Worm (Caenorhabditis elegans) whole organism, midembryonic: ENCODE measurements around the gene zen-4.

Source experiments
- T22C8.4 ChIP-seq: fragments of 200-800 bp; sonication (Bioruptor generic); IDR thresholded peaks from 2 replicates; pipeline ENCODE4 v1.3.6; 2022; ENCODE audit warnings: missing genetic modification characterization, missing compliant biosample characterization
- flt-1 ChIP-seq: fragments of 200-800 bp; sonication (Bioruptor generic); IDR thresholded peaks from 2 replicates; pipeline ENCODE4 v1.3.6; 2022; ENCODE audit warnings: missing genetic modification characterization, missing compliant biosample characterization

DNA sequence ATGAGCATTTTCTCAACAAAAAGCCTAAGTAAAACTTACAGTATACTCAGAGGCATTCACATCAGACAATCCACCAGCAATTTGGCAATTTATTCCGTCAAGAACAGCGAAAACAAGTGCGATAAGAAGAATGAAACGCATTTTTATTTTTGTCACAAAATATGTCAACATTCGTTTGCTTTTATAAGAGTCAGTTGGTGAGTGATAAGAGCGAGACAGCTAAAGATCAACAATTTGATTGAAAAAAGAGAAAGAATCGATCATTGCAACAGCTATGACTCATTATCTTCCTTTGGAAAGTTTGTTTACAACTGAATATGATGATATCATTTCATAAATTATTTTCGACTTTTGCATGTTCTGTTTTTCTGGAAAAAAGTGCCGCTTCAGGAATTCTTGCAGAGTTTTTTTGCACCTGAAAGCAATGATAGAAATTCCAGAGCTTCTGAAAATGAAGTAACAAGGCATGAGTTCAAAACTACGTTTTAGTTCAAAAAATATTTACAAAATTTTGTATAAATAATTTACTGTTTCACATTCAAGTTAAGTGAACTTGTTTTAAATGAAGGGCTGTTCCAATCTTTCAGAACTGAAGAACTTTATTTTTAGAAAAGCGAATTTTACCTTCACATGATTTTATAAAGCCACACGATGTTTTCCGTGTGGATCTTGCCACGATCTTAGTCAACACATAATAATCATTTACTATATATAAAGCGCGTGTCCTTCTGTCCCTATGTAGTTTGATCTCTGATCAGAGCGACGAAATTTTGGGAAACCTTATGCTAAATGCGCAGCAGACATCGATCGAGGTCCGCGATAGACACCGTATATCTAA lies 24.3 kb upstream of the zen-4 start, which contains the start of gene cpi-1:
- TF ChIP-seq flt-1 (GFP tag; lab: Robert Waterston, UW) (no peak), T22C8.4 (GFP tag; lab: Robert Waterston, UW) (no peak)
